Fruit fly (Drosophila melanogaster): ENCODE measurements around the gene dpr19.

dpr19 gene

DNA sequence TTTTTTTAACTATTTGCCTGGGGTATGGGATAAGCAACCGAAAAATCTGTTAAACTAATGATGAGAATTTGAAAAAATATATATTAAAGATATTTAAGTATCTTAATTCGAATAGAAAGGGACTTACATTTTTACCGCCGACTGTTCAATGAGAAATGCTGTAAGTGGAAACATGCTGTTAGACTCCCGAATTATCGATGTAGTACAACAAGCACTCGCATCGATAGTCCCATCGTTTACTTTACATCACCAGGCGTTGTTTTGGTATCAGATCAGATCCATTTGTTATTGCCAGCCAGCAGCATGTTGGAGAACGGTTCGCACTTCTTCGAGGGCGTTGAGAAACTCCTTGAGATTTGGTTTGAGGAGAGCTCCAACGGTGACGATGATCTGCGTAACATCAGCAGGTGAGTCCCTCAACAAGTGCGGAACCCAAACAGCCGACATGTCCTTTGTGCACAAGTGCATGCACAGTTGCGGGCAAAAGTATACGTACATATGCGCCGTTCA is 36.7 kb upstream of the dpr19 start, which contains the start of gene SamDC (continued):
- TF ChIP-seq Stat92E (GFP tag; optimal IDR thresholded peaks at IDR 0.05) (peak in 2 of 3 experiments; percentile 12 to 85), BEAF-32 (GFP tag; optimal IDR thresholded peaks at IDR 0.05) (peak; percentile 88), CG10321 (GFP tag; IDR thresholded peaks at IDR 0.05) (no peak), CG2120 (GFP tag; optimal IDR thresholded peaks at IDR 0.05) (peak; percentile 37), tap (tag; optimal IDR thresholded peaks at IDR 0.05) (no peak), C15 (GFP tag; IDR thresholded peaks at IDR 0.05) (no peak), CG1832 (GFP tag; optimal IDR thresholded peaks at IDR 0.05) (no peak), psq (GFP tag; optimal IDR thresholded peaks at IDR 0.05) (peak; percentile 38), Nf-YB (GFP tag; optimal IDR thresholded peaks at IDR 0.05) (peak; percentile 4), CG11723 (GFP tag; optimal IDR thresholded peaks at IDR 0.05) (peak; percentile 1), tio (GFP tag; optimal IDR thresholded peaks at IDR 0.05) (no peak), B-H1 (GFP tag; IDR thresholded peaks at IDR 0.05) (no peak; the same call in 2 of the 3 replicates), CG2116 (GFP tag; optimal IDR thresholded peaks at IDR 0.05) (peak; percentile 60), CG6854 (GFP tag; optimal IDR thresholded peaks at IDR 0.05) (peak; percentile 33), fu2 (GFP tag; optimal IDR thresholded peaks at IDR 0.05) (no peak), CG9932 (GFP tag; IDR thresholded peaks at IDR 0.05) (no peak; the same call in 1 of the 2 replicates), CG4404 (GFP tag; IDR thresholded peaks at IDR 0.05) (no peak), klu (GFP tag; IDR thresholded peaks at IDR 0.05) (no peak), CG2199 (GFP tag; IDR thresholded peaks at IDR 0.05) (peak; percentile 67; the same call in 2 of the 3 replicates), CG3407 (GFP tag; optimal IDR thresholded peaks at IDR 0.05) (no peak), lilli (GFP tag; optimal IDR thresholded peaks at IDR 0.05) (peak; percentile 52), CG8089 (GFP tag; optimal IDR thresholded peaks at IDR 0.05) (no peak), dpn (GFP tag; optimal IDR thresholded peaks at IDR 0.05) (peak; percentile 33 to 47), slbo (GFP tag; IDR thresholded peaks at IDR 0.05) (peak; percentile 57), Dad (GFP tag; optimal IDR thresholded peaks at IDR 0.05) (peak; percentile 5), Abd-B (GFP tag; optimal IDR thresholded peaks at IDR 0.05) (no peak), TFAM (GFP tag; optimal IDR thresholded peaks at IDR 0.05) (no peak), slp2 (GFP tag; optimal IDR thresholded peaks at IDR 0.05) (no peak), CG1233 (GFP tag; optimal IDR thresholded peaks at IDR 0.05) (no peak), twi (tag; optimal IDR thresholded peaks at IDR 0.05) (peak; percentile 17), CG6175 (GFP tag; IDR thresholded peaks at IDR 0.05) (no peak), ftz-f1 (GFP tag; optimal IDR thresholded peaks at IDR 0.05) (no peak), CG18011 (GFP tag; optimal IDR thresholded peaks at IDR 0.05) (no peak), Dref (GFP tag; IDR thresholded peaks at IDR 0.05) (peak; percentile 91), grn (GFP tag; optimal IDR thresholded peaks at IDR 0.05) (peak; percentile 99), oc (tag; optimal IDR thresholded peaks at IDR 0.05) (no peak), CG12104 (GFP tag; optimal IDR thresholded peaks at IDR 0.05) (no peak), sug (tag; optimal IDR thresholded peaks at IDR 0.05) (peak; percentile 48), Dll (GFP tag; IDR thresholded peaks at IDR 0.05; ENCODE audit: partially characterized antibody) (peak; percentile 77), eyg (GFP tag; optimal IDR thresholded peaks at IDR 0.05) (peak; percentile 18), CG34422 (GFP tag; IDR thresholded peaks at IDR 0.05) (peak; percentile 72; the same call in 2 of the 3 replicates), CG8924 (tag; optimal IDR thresholded peaks at IDR 0.05) (peak; percentile 63), sc (optimal IDR thresholded peaks at IDR 0.05) (no peak), sc (GFP tag; optimal IDR thresholded peaks at IDR 0.05) (no peak), stwl (tag; optimal IDR thresholded peaks at IDR 0.05) (peak; percentile 78), CG2202 (tag; optimal IDR thresholded peaks at IDR 0.05) (no peak), CG6765 (GFP tag; optimal IDR thresholded peaks at IDR 0.05) (peak; percentile 31), Fer1 (GFP tag; optimal IDR thresholded peaks at IDR 0.05) (peak; percentile 44), CG13287 (GFP tag; IDR thresholded peaks at IDR 0.05; ENCODE audit: partially characterized antibody) (peak; percentile 79), pita (GFP tag; optimal IDR thresholded peaks at IDR 0.05) (no peak), Atf6 (GFP tag; IDR thresholded peaks at IDR 0.05) (peak; percentile 46; the same call in 1 of the 2 replicates)
